Worm (Caenorhabditis elegans): Measurements from ENCODE around the gene his-1.

DNA sequence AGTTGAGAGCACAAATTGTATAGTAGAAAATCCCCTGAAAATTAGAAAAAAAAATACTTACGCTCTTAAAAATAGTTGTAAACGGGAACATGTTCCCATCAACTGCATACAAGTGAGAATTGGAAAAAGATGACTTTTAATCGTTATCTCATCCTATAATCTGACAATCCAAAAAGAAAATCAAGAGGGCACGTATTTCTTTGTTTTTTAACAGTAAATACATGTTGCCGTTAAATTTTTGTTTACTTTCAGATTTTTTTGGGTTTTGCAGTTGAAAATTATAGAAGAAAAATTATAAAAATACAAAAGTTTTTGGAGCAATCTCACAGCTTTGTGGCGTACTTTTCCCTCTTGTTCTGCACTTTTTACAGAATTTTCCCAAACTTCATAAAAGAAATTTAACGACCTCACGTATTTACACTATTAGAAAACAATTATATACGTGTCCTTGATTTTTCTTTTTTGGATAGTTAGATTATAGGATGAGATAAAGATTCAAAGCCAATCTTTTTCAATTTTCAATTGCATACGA, 45.6 kb upstream of the his-1 start, which contains the start of the genes C06C6.9 and C06C6.8:
- TF ChIP-seq snpc-4 (tag; optimal IDR thresholded peaks at IDR 0.05): no peak
- TF ChIP-seq skn-1 (tag; optimal IDR thresholded peaks at IDR 0.05): no peak

All from whole organism, L2 larva.